Fruit fly (Drosophila melanogaster) whole organism, wandering third instar larva: ENCODE results near the gene mus101.

Experiments used
- Abd-B ChIP-seq: fragments of >200 bp; optimal IDR thresholded peaks from 2 replicates; lab custom pipeline; 2017; ENCODE audit warnings: missing biosample characterization, missing genetic modification characterization
- CG32264 ChIP-seq: fragments of 200-800 bp; sonication (Bioruptor generic); optimal IDR thresholded peaks from 2 replicates; lab custom pipeline; 2016; ENCODE audit warnings: missing biosample characterization, missing genetic modification characterization
- CG9705 ChIP-seq: fragments of 200-800 bp; sonication (Bioruptor generic); optimal IDR thresholded peaks from 2 replicates; lab custom pipeline; 2018; ENCODE audit warnings: missing biosample characterization, mild to moderate bottlenecking, missing genetic modification characterization
- CrebA ChIP-seq: fragments of 200-800 bp; sonication (Bioruptor generic); optimal IDR thresholded peaks from 2 replicates; lab custom pipeline; 2016; ENCODE audit warnings: missing biosample characterization, mild to moderate bottlenecking, missing genetic modification characterization, borderline replicate concordance
- Dfd ChIP-seq: fragments of >200 bp; optimal IDR thresholded peaks from 2 replicates; lab custom pipeline; 2017; ENCODE audit warnings: missing biosample characterization, missing genetic modification characterization
- Dif ChIP-seq: fragments of 200-275, 200-300 bp; sonication (Bioruptor generic); optimal IDR thresholded peaks from 2 replicates; lab custom pipeline; 2018; ENCODE audit warnings: missing biosample characterization, missing genetic modification characterization; ENCODE audit not compliant: partially characterized antibody
- GATAd ChIP-seq: sonication (Bioruptor generic); optimal IDR thresholded peaks from 2 replicates; lab custom pipeline; 2016; ENCODE audit warnings: missing biosample characterization, missing genetic modification characterization
- HLH106 ChIP-seq: fragments of 200-800 bp; optimal IDR thresholded peaks from 3 replicates; lab custom pipeline; 2019; ENCODE audit warnings: missing biosample characterization, mild to moderate bottlenecking, missing genetic modification characterization, moderate library complexity
- Hnf4 ChIP-seq: fragments of 200-800 bp; sonication (Bioruptor generic); optimal IDR thresholded peaks from 2 replicates; lab custom pipeline; 2016; ENCODE audit warnings: missing biosample characterization, mild to moderate bottlenecking, missing genetic modification characterization
- Hr78 ChIP-seq: fragments of >200 bp; optimal IDR thresholded peaks from 2 replicates; lab custom pipeline; 2017; ENCODE audit warnings: missing biosample characterization, missing genetic modification characterization
- Hr83 ChIP-seq: fragments of 200-300 bp; sonication (Bioruptor generic); optimal IDR thresholded peaks from 2 replicates; lab custom pipeline; 2016; ENCODE audit warnings: missing biosample characterization, mild to moderate bottlenecking, missing genetic modification characterization, moderate library complexity; ENCODE audit not compliant: poor library complexity, severe bottlenecking
- Jra ChIP-seq: sonication (Bioruptor generic); optimal IDR thresholded peaks from 2 replicates; lab custom pipeline; 2016; ENCODE audit warnings: missing biosample characterization, missing genetic modification characterization
- Mio ChIP-seq: sonication (Bioruptor generic); optimal IDR thresholded peaks from 2 replicates; lab custom pipeline; 2016; ENCODE audit warnings: missing biosample characterization, missing genetic modification characterization
- Myc ChIP-seq: fragments of >200 bp; optimal IDR thresholded peaks from 2 replicates; lab custom pipeline; 2017
- N ChIP-seq: fragments of >200 bp; optimal IDR thresholded peaks from 2 replicates; lab custom pipeline; 2018; ENCODE audit warnings: missing biosample characterization, missing external identifiers, missing genetic modification characterization
- OdsH ChIP-seq: fragments of 200-800 bp; sonication (Bioruptor generic); optimal IDR thresholded peaks from 2 replicates; lab custom pipeline; 2016; ENCODE audit warnings: missing biosample characterization, mild to moderate bottlenecking, missing genetic modification characterization
- Rel ChIP-seq, 2 experiments: fragments of 200-800 bp; sonication (Bioruptor generic) in 1 of 2; optimal IDR thresholded peaks; 2 replicates in 1 of 2; 3 replicates in 1 of 2; lab custom pipeline; 2016 to 2019; ENCODE audit warnings: mild to moderate bottlenecking in 2 of 2, missing biosample characterization in 2 of 2, missing genetic modification characterization in 2 of 2, moderate library complexity in 1 of 2
- Sp1 ChIP-seq: fragments of 200-800 bp; sonication (Bioruptor generic); optimal IDR thresholded peaks from 3 replicates; lab custom pipeline; 2019; ENCODE audit warnings: missing biosample characterization, mild to moderate bottlenecking, missing genetic modification characterization, moderate library complexity
- Vsx2 ChIP-seq: fragments of 200-300, 225-300 bp; sonication (Bioruptor generic); optimal IDR thresholded peaks from 2 replicates; lab custom pipeline; 2018; ENCODE audit warnings: missing biosample characterization, missing genetic modification characterization; ENCODE audit not compliant: partially characterized antibody
- br ChIP-seq: fragments of 200-800 bp; sonication (Bioruptor generic); optimal IDR thresholded peaks from 2 replicates; lab custom pipeline; 2016; ENCODE audit warnings: missing biosample characterization, missing genetic modification characterization
- brk ChIP-seq: fragments of 200-800 bp; sonication (Bioruptor generic); optimal IDR thresholded peaks from 2 replicates; lab custom pipeline; 2016; ENCODE audit warnings: missing biosample characterization, mild to moderate bottlenecking, missing genetic modification characterization
- dl ChIP-seq, 2 experiments: fragments of 175-275, 200-275 bp in 1 of 2; fragments of 200-275 bp in 1 of 2; sonication (Bioruptor generic); optimal IDR thresholded peaks; lab custom pipeline; 2018; ENCODE audit warnings: mild to moderate bottlenecking in 2 of 2, missing biosample characterization in 2 of 2, missing genetic modification characterization in 2 of 2, moderate library complexity in 2 of 2; ENCODE audit not compliant: partially characterized antibody in 2 of 2, insufficient read depth in 1 of 2
- dmrt93B ChIP-seq: fragments of 200-800 bp; sonication (Bioruptor generic); optimal IDR thresholded peaks from 2 replicates; lab custom pipeline; 2018; ENCODE audit warnings: missing biosample characterization, mild to moderate bottlenecking, missing genetic modification characterization
- dsf ChIP-seq: sonication (Bioruptor generic); optimal IDR thresholded peaks from 2 replicates; lab custom pipeline; 2016; ENCODE audit warnings: missing biosample characterization, missing genetic modification characterization, borderline replicate concordance
- ey ChIP-seq: fragments of 200-800 bp; sonication (Bioruptor generic); optimal IDR thresholded peaks from 2 replicates; lab custom pipeline; 2016; ENCODE audit warnings: missing biosample characterization, missing genetic modification characterization
- foxo ChIP-seq, 2 experiments: fragments of 200-800 bp; sonication (Bioruptor generic); optimal IDR thresholded peaks; 2 replicates in 1 of 2; 3 replicates in 1 of 2; lab custom pipeline; 2016 to 2017; ENCODE audit warnings: missing biosample characterization in 2 of 2, missing genetic modification characterization in 2 of 2
- fru ChIP-seq: fragments of 200-800 bp; sonication (Bioruptor generic); optimal IDR thresholded peaks from 3 replicates; lab custom pipeline; 2016; ENCODE audit warnings: missing biosample characterization, mild to moderate bottlenecking, missing genetic modification characterization
- h ChIP-seq: fragments of 200-800 bp; sonication (Bioruptor generic); optimal IDR thresholded peaks from 3 replicates; lab custom pipeline; 2016; ENCODE audit warnings: missing biosample characterization, mild to moderate bottlenecking, missing genetic modification characterization
- jim ChIP-seq: fragments of 175-275, 200-325 bp; sonication (Bioruptor generic); optimal IDR thresholded peaks from 2 replicates; lab custom pipeline; 2016; ENCODE audit warnings: missing biosample characterization, mild to moderate bottlenecking, missing genetic modification characterization
- lola ChIP-seq: fragments of >200 bp; optimal IDR thresholded peaks from 2 replicates; lab custom pipeline; 2017; ENCODE audit warnings: missing biosample characterization, missing genetic modification characterization
- pan ChIP-seq: fragments of >200 bp; optimal IDR thresholded peaks from 2 replicates; lab custom pipeline; 2017
- psq ChIP-seq: fragments of 200-800 bp; sonication (Bioruptor generic); optimal IDR thresholded peaks from 3 replicates; lab custom pipeline; 2017; ENCODE audit warnings: missing biosample characterization, mild to moderate bottlenecking, missing genetic modification characterization, moderate library complexity
- rgr ChIP-seq: fragments of 200-800 bp; sonication (Bioruptor generic); optimal IDR thresholded peaks from 3 replicates; lab custom pipeline; 2016; ENCODE audit warnings: missing biosample characterization, mild to moderate bottlenecking, missing genetic modification characterization
- sage ChIP-seq: fragments of 200-800 bp; sonication (Bioruptor generic); optimal IDR thresholded peaks from 2 replicates; lab custom pipeline; 2016; ENCODE audit warnings: missing biosample characterization, mild to moderate bottlenecking, missing genetic modification characterization
- sv ChIP-seq: fragments of 200-800 bp; sonication (Bioruptor generic); optimal IDR thresholded peaks from 3 replicates; lab custom pipeline; 2016; ENCODE audit warnings: missing biosample characterization, missing genetic modification characterization
- tai ChIP-seq: sonication (Bioruptor generic); optimal IDR thresholded peaks from 2 replicates; lab custom pipeline; 2016; ENCODE audit warnings: missing biosample characterization, missing genetic modification characterization
- usp ChIP-seq: fragments of >200 bp; optimal IDR thresholded peaks from 2 replicates; lab custom pipeline; 2017; ENCODE audit warnings: missing biosample characterization, missing genetic modification characterization
- woc ChIP-seq: sonication (Bioruptor generic); optimal IDR thresholded peaks from 2 replicates; lab custom pipeline; 2016; ENCODE audit warnings: missing biosample characterization, mild to moderate bottlenecking, missing genetic modification characterization

The mus101 gene

dm6 chrX:13758989-13759549 is 37.0 kb downstream of the mus101 start, which contains the start of gene Yp3:
Gene Yp3, plus strand, starts transcription at chrX:13759546.
- TF ChIP-seq dl (GFP tag; optimal IDR thresholded peaks at IDR 0.05; lab: Kevin White, UChicago; ENCODE audit: insufficient read depth in 1 of 2, partially characterized antibody in 2 of 2) (no peak), Mio (no peak), woc (GFP tag; lab: Kevin White, UChicago) (no peak), CG32264 (no peak), Hr78 (GFP tag; lab: Kevin White, UChicago) (no peak), Jra (GFP tag; lab: Kevin White, UChicago) (no peak), foxo (GFP tag; optimal IDR thresholded peaks at IDR 0.05; lab: Kevin White, UChicago) (no peak), lola (no peak), Vsx2 (GFP tag; lab: Kevin White, UChicago) (no peak), pan (no peak), sage (no peak), N (GFP tag; lab: Kevin White, UChicago) (no peak), fru (GFP tag; lab: Kevin White, UChicago) (no peak), Dif (GFP tag; lab: Kevin White, UChicago) (no peak), sv (no peak), GATAd (GFP tag; lab: Kevin White, UChicago) (no peak), jim (GFP tag; lab: Kevin White, UChicago) (no peak), rgr (no peak), h (GFP tag; lab: Kevin White, UChicago) (no peak)

DNA sequence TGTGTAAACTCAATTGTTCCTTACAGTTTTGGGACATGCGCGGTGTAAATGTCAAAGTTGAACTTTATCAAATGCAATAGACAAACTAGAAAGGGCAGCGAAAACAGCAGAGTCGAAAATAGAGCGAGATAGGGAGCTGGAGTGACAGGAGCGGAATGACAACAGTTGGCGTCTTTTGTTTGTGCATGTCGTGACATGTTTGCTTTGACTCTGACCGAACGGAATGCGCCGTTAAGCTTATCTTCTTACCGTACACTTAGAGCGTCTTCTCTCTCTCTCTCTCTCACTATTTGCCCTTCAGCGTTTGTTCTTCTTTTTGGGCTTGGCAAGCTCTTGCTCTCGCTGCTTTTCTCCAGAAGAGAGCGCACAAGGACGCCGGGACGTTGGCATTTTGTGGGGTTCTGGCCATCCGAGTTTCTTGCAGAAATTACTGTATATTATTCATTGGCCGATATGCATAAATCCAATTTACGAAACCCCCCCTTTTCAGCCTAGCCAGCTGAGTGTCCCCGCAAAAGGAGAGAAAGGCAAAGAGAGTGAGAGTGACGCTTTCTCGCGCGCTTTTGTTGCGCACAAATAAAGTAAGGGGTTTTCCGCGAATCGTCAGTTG is 39.8 kb downstream of the mus101 start:
- TF ChIP-seq Rel (GFP tag; optimal IDR thresholded peaks at IDR 0.05; lab: Kevin White, UChicago), result no peak
- TF ChIP-seq Rel (tag; optimal IDR thresholded peaks at IDR 0.05; lab: Kevin White, UChicago), result peak; percentile 74
- TF ChIP-seq psq (GFP tag; lab: Kevin White, UChicago), result no peak
- TF ChIP-seq jim (GFP tag; lab: Kevin White, UChicago), result no peak
- no peak for TF ChIP-seq Jra (GFP tag; lab: Kevin White, UChicago)
- no peak for TF ChIP-seq fru (GFP tag; lab: Kevin White, UChicago)

DNA sequence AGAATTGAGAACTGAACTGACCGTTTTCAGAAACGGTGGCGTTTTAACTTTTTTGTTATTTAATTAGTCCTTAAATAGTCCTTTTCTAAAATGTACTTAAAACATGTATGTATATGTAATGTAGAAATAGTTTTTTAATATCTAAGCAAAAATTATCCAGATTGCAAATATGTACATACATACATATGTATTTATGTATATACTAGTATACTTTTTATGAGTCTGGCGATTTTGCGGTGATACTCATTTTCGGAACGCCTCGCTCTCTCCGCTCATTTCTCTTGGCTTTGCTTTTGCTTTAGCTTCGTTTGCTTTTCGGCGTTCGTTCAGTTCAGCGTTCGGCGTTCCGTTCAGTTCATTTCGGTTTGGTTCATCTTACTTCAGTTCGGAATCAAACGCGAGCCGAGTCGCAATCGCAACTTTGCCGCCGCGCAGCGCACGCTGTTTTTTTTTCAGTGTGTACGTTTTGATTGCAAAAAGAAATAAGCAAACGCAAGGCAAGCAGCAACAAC is 40.4 kb downstream of the mus101 start, which contains the start of gene rdgB:
Gene rdgB (plus strand): TSS at position 381 of the 512 bp plus-strand sequence.
- TF ChIP-seq foxo (GFP tag; optimal IDR thresholded peaks at IDR 0.05; lab: Kevin White, UChicago) (peak in 1 of 2 experiments; percentile 82), Dif (GFP tag; lab: Kevin White, UChicago) (peak; percentile 46), sage (peak; percentile 31), fru (GFP tag; lab: Kevin White, UChicago) (peak; percentile 72), CG9705 (GFP tag; lab: Kevin White, UChicago) (peak; percentile 70), CG32264 (no peak), HLH106 (tag; lab: Kevin White, UChicago) (peak; percentile 89), N (GFP tag; lab: Kevin White, UChicago) (no peak), lola (no peak), Dfd (no peak), Vsx2 (GFP tag; lab: Kevin White, UChicago) (no peak), Myc (lab: Kevin White, UChicago) (no peak), Mio (no peak), Hr83 (GFP tag; lab: Kevin White, UChicago) (peak; percentile 8), usp (no peak), Sp1 (GFP tag; lab: Kevin White, UChicago) (peak; percentile 81), CrebA (GFP tag; lab: Kevin White, UChicago) (no peak), dmrt93B (GFP tag; lab: Kevin White, UChicago) (peak; percentile 84), Rel (GFP tag; optimal IDR thresholded peaks at IDR 0.05; lab: Kevin White, UChicago) (no peak), Rel (tag; optimal IDR thresholded peaks at IDR 0.05; lab: Kevin White, UChicago) (peak; percentile 56), Hnf4 (GFP tag; lab: Kevin White, UChicago) (peak; percentile 58), Abd-B (GFP tag; lab: Kevin White, UChicago) (no peak), psq (GFP tag; lab: Kevin White, UChicago) (peak; percentile 89), sv (peak; percentile 78), Jra (GFP tag; lab: Kevin White, UChicago) (no peak), GATAd (GFP tag; lab: Kevin White, UChicago) (no peak), rgr (peak; percentile 65), h (GFP tag; lab: Kevin White, UChicago) (peak; percentile 77), br (peak; percentile 37), brk (no peak), tai (GFP tag; lab: Kevin White, UChicago) (no peak), Hr78 (GFP tag; lab: Kevin White, UChicago) (no peak), jim (GFP tag; lab: Kevin White, UChicago) (no peak), woc (GFP tag; lab: Kevin White, UChicago) (peak; percentile 70), dl (GFP tag; optimal IDR thresholded peaks at IDR 0.05; lab: Kevin White, UChicago; ENCODE audit: insufficient read depth in 1 of 2, partially characterized antibody in 2 of 2) (no peak), pan (no peak), dsf (GFP tag; lab: Kevin White, UChicago) (no peak), OdsH (GFP tag; lab: Kevin White, UChicago) (peak; percentile 80), ey (GFP tag; lab: Kevin White, UChicago) (peak; percentile 57)
